Worm (Caenorhabditis elegans): ENCODE results near the gene ZK470.1.

DNA sequence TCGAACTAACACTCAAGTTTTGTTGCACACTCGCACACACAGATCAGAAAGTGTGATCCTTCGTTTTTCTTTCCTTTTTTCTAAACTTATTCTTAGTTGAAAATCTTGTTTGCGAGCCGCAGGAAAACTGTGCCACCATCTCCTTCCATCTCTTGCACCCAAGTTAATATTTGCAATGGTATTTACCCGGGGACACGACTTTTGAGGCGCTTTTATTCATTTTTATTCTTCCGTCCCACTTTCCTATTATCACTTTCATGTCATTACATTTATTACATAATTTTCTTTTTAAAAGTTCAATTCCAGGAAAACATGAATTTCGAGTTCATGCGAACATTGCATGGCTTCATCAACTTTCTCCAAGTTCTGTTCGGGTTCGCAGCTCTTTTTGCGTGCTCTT, 48.5 kb upstream of the ZK470.1 start, which contains the start of gene F09F9.1:
- TF ChIP-seq nhr-76 (tag; optimal IDR thresholded peaks at IDR 0.05) (no peak), daf-8 (GFP tag; IDR thresholded peaks at IDR 0.05) (no peak), snpc-1.2 (GFP tag; IDR thresholded peaks at IDR 0.05) (no peak), unc-62 (GFP tag; optimal IDR thresholded peaks at IDR 0.05 in 1 of 2) (no peak), unc-62 (tag; optimal IDR thresholded peaks at IDR 0.05) (no peak), unc-39 (tag; optimal IDR thresholded peaks at IDR 0.05) (no peak), lin-39 (tag; optimal IDR thresholded peaks at IDR 0.05) (no peak), egl-27 (tag; optimal IDR thresholded peaks at IDR 0.05) (no peak), lsy-2 (tag; optimal IDR thresholded peaks at IDR 0.05) (no peak), ces-1 (GFP tag; optimal IDR thresholded peaks at IDR 0.05) (no peak)
